Fruit fly (Drosophila melanogaster): Measurements from ENCODE around the gene CG33764.

Gene CG33764

dm6 chr3L:4232227-4232626 is 35.1 kb downstream of the CG33764 start (continued):
- TF ChIP-seq vnd (GFP tag; IDR thresholded peaks at IDR 0.05; ENCODE audit: partially characterized antibody) (no peak), cwo (GFP tag; optimal IDR thresholded peaks at IDR 0.05) (no peak), GATAe (GFP tag; conservative IDR thresholded peaks at IDR 0.05) (no peak), chinmo (GFP tag; IDR thresholded peaks at IDR 0.05; ENCODE audit: partially characterized antibody) (peak; percentile 72; the same call in 1 of the 4 replicates), zf30C (GFP tag; optimal IDR thresholded peaks at IDR 0.05) (peak; percentile 39), Mad (GFP tag; optimal IDR thresholded peaks at IDR 0.05) (no peak), TFAM (GFP tag; optimal IDR thresholded peaks at IDR 0.05) (no peak), CG17802 (tag; optimal IDR thresholded peaks at IDR 0.05) (no peak), shn (GFP tag; optimal IDR thresholded peaks at IDR 0.05) (no peak), CG18262 (tag; optimal IDR thresholded peaks at IDR 0.05) (no peak), Nf-YA (GFP tag; IDR thresholded peaks at IDR 0.05) (no peak), abd-A (tag; optimal IDR thresholded peaks at IDR 0.05) (no peak), ttk (GFP tag; IDR thresholded peaks at IDR 0.05) (peak; percentile 17; the same call in 1 of the 2 replicates), Oli (tag; optimal IDR thresholded peaks at IDR 0.05) (no peak), CG6813 (GFP tag; optimal IDR thresholded peaks at IDR 0.05) (peak; percentile 28), CG3726 (GFP tag; IDR thresholded peaks at IDR 0.05) (no peak), pan (optimal IDR thresholded peaks at IDR 0.05) (no peak), pan (GFP tag; optimal IDR thresholded peaks at IDR 0.05 in 1 of 2, IDR thresholded peaks at IDR 0.05 in 1 of 2) (peak in 1 of 2 experiments; percentile 9), CG1832 (GFP tag; optimal IDR thresholded peaks at IDR 0.05) (peak; percentile 33), CG4730 (GFP tag; IDR thresholded peaks at IDR 0.05) (no peak), H2.0 (GFP tag; IDR thresholded peaks at IDR 0.05) (no peak), Dp (GFP tag; optimal IDR thresholded peaks at IDR 0.05) (no peak), pfk (GFP tag; optimal IDR thresholded peaks at IDR 0.05) (no peak), CG10321 (GFP tag; IDR thresholded peaks at IDR 0.05) (no peak), Hr78 (GFP tag; optimal IDR thresholded peaks at IDR 0.05) (peak in 1 of 2 experiments; percentile 76), CG8290 (GFP tag; optimal IDR thresholded peaks at IDR 0.05) (no peak), CG8290 (tag; optimal IDR thresholded peaks at IDR 0.05) (no peak), ci (GFP tag; IDR thresholded peaks at IDR 0.05) (peak; percentile 56; the same call in 1 of the 3 replicates), corto (GFP tag; optimal IDR thresholded peaks at IDR 0.05) (no peak), pnt (GFP tag; optimal IDR thresholded peaks at IDR 0.05) (no peak), CG11723 (GFP tag; optimal IDR thresholded peaks at IDR 0.05) (no peak), az2 (GFP tag; optimal IDR thresholded peaks at IDR 0.05) (no peak), Xrp1 (GFP tag; IDR thresholded peaks at IDR 0.05) (peak; percentile 42; the same call in 1 of the 2 replicates), NK7.1 (GFP tag; optimal IDR thresholded peaks at IDR 0.05) (no peak), kay (GFP tag; optimal IDR thresholded peaks at IDR 0.05) (peak; percentile 71), CG5953 (GFP tag; IDR thresholded peaks at IDR 0.05) (no peak), bigmax (GFP tag; optimal IDR thresholded peaks at IDR 0.05) (no peak), psq (GFP tag; optimal IDR thresholded peaks at IDR 0.05) (no peak), CG7963 (GFP tag; IDR thresholded peaks at IDR 0.05; ENCODE audit: partially characterized antibody) (no peak), CG12769 (tag; optimal IDR thresholded peaks at IDR 0.05) (peak; percentile 8), ranshi (GFP tag; IDR thresholded peaks at IDR 0.05) (no peak), so (GFP tag; IDR thresholded peaks at IDR 0.05) (no peak), pros (GFP tag; optimal IDR thresholded peaks at IDR 0.05) (peak; percentile 94), Atf3 (GFP tag; optimal IDR thresholded peaks at IDR 0.05) (no peak), gfzf (GFP tag; optimal IDR thresholded peaks at IDR 0.05) (no peak), pho (GFP tag; optimal IDR thresholded peaks at IDR 0.05) (no peak), bcd (GFP tag; optimal IDR thresholded peaks at IDR 0.05) (no peak), Xbp1 (GFP tag; optimal IDR thresholded peaks at IDR 0.05) (no peak), MESR4 (GFP tag; optimal IDR thresholded peaks at IDR 0.05) (no peak), CG30020 (tag; optimal IDR thresholded peaks at IDR 0.05) (no peak), CG8765 (GFP tag; IDR thresholded peaks at IDR 0.05) (no peak), Myb (GFP tag; optimal IDR thresholded peaks at IDR 0.05) (no peak)
